Fruit fly (Drosophila melanogaster) whole organism, embryonic: Measurements from ENCODE around the gene CG6231.

Experiments used
- CG10274 ChIP-seq: fragments of 200-800 bp; sonication (Bioruptor generic); optimal IDR thresholded peaks from 3 replicates; lab custom pipeline; 2017; ENCODE audit warnings: missing biosample characterization, mild to moderate bottlenecking, missing genetic modification characterization
- CG11456 ChIP-seq: fragments of 200-800 bp; sonication (Bioruptor generic); IDR thresholded peaks from 3 replicates; pipeline ENCODE4 v1.3.6; 2022; ENCODE audit warnings: missing biosample characterization, missing genetic modification characterization
- CG4707 ChIP-seq: fragments of 200-800 bp; sonication (Bioruptor generic); optimal IDR thresholded peaks from 2 replicates; lab custom pipeline; 2018; ENCODE audit warnings: missing biosample characterization, mild to moderate bottlenecking, missing genetic modification characterization, moderate library complexity
- Drgx ChIP-seq: fragments of 200-800 bp; sonication (Bioruptor generic); IDR thresholded peaks from 2 replicates; pipeline ENCODE4 v1.3.6; 2022; ENCODE audit warnings: missing biosample characterization, missing genetic modification characterization
- Gug ChIP-seq: fragments of 200-800 bp; sonication (Bioruptor generic); IDR thresholded peaks from 4 replicates; pipeline ENCODE4 v1.3.6; 2022; ENCODE audit warnings: missing biosample characterization, missing genetic modification characterization
- HmgD ChIP-seq: fragments of 200-800 bp; sonication (Bioruptor generic); optimal IDR thresholded peaks from 3 replicates; lab custom pipeline; 2016; ENCODE audit warnings: missing biosample characterization, missing genetic modification characterization
- Mes4 ChIP-seq: fragments of 200-800 bp; sonication (Bioruptor generic); optimal IDR thresholded peaks from 2 replicates; lab custom pipeline; 2016; ENCODE audit warnings: missing biosample characterization, missing genetic modification characterization
- NfI ChIP-seq: fragments of 200-800 bp; sonication (Bioruptor generic); optimal IDR thresholded peaks from 3 replicates; lab custom pipeline; 2018; ENCODE audit warnings: missing biosample characterization, mild to moderate bottlenecking, missing genetic modification characterization, moderate library complexity
- PHDP ChIP-seq: fragments of 200-800 bp; sonication (Bioruptor generic); optimal IDR thresholded peaks from 3 replicates; lab custom pipeline; 2018; ENCODE audit warnings: missing biosample characterization, mild to moderate bottlenecking, missing genetic modification characterization, moderate library complexity
- crc ChIP-seq: fragments of 200-800 bp; sonication (Bioruptor generic); optimal IDR thresholded peaks from 2 replicates; lab custom pipeline; 2016; ENCODE audit warnings: missing biosample characterization, missing genetic modification characterization
- kah ChIP-seq: fragments of 200-800 bp; sonication (Bioruptor generic); optimal IDR thresholded peaks from 2 replicates; lab custom pipeline; 2018; ENCODE audit warnings: missing biosample characterization, mild to moderate bottlenecking, missing genetic modification characterization
- maf-S ChIP-seq: fragments of 200-800 bp; sonication (Bioruptor generic); optimal IDR thresholded peaks from 2 replicates; lab custom pipeline; 2016; ENCODE audit warnings: missing biosample characterization, missing genetic modification characterization
- wek ChIP-seq: fragments of 200-800 bp; sonication (Bioruptor generic); optimal IDR thresholded peaks from 3 replicates; lab custom pipeline; 2018; ENCODE audit warnings: missing biosample characterization, mild to moderate bottlenecking, missing genetic modification characterization, moderate library complexity

DNA sequence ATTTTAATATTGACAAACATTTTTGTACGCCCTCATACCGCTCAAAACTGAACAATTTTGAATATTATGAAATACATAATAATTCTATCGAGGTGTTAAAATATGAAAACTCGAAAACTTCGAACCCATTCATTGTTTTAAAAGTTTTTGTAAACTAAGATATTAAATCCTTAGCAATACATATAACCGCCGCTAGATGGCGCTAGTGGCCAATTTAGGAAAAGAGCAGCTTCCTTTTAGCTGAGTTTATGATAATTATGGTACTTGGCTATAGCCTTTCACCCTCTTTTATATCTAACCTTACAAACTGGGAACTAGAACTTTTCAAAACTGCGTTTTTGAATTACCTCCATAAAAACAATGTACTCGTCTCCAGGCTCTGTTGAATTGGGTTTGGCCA, 24.7 kb upstream of the CG6231 start:
- TF ChIP-seq NfI (no peak), Gug (GFP tag; lab: Robert Waterston, UW) (no peak), CG11456 (GFP tag; lab: Robert Waterston, UW) (no peak), crc (GFP tag; lab: Kevin White, UChicago) (no peak), CG10274 (no peak), PHDP (no peak), Drgx (GFP tag; lab: Robert Waterston, UW) (no peak), HmgD (GFP tag; lab: Kevin White, UChicago) (no peak), Mes4 (GFP tag; lab: Kevin White, UChicago) (no peak), wek (GFP tag; lab: Kevin White, UChicago) (no peak), maf-S (GFP tag; lab: Kevin White, UChicago) (no peak), CG4707 (GFP tag; lab: Kevin White, UChicago) (no peak), kah (GFP tag; lab: Kevin White, UChicago) (no peak)
